Worm (Caenorhabditis elegans) whole organism, L4/young adult: ENCODE measurements around the gene fis-1.
"Not testable (repeated sequence)": the region's sequence is repeated elsewhere in the genome, so short reads cannot be mapped to it uniquely, and the experiment has no call there.

Source experiments
- W03F9.2 ChIP-seq: fragments of 150-350 bp; optimal IDR thresholded peaks from 2 replicates; lab custom pipeline; 2014; ENCODE audit warnings: missing biosample characterization, missing genetic modification characterization
- dao-5 ChIP-seq: sonication (generic microtip); optimal IDR thresholded peaks from 2 replicates; lab custom pipeline; 2016; ENCODE audit warnings: missing genotype, missing genetic modification characterization, moderate library complexity, missing compliant biosample characterization
- him-1 ChIP-seq: sonication (generic microtip); optimal IDR thresholded peaks from 2 replicates; lab custom pipeline; 2016; ENCODE audit warnings: missing genotype, missing genetic modification reagents, missing genetic modification characterization, missing compliant biosample characterization

ce11 chrII:6775076-6775475, 20.1 kb downstream of the fis-1 start, which contains the start of gene agr-1:
- TF ChIP-seq W03F9.2, him-1, dao-5 (tag; lab: Kevin White, UChicago): not testable (repeated sequence)
